Worm (Caenorhabditis elegans) whole organism, L4 larva: ENCODE data around the gene C01B9.1.

Experiments used
- ces-1 ChIP-seq: fragments of 150-350 bp; sonication (generic microtip); optimal IDR thresholded peaks from 4 replicates; lab custom pipeline; 2014; ENCODE audit warnings: missing biosample characterization, missing genetic modification reagents, missing genetic modification characterization
- daf-8 ChIP-seq: fragments of 200-800 bp; sonication (Bioruptor generic); IDR thresholded peaks from 2 replicates; pipeline ENCODE4 v1.3.6; 2022; ENCODE audit warnings: missing genetic modification characterization, missing compliant biosample characterization
- dve-1 ChIP-seq: sonication (generic microtip); optimal IDR thresholded peaks from 2 replicates; lab custom pipeline; 2017; ENCODE audit warnings: antibody characterized with exemption, mild to moderate bottlenecking, missing genetic modification characterization, missing compliant biosample characterization; ENCODE audit not compliant: insufficient read depth
- madf-9 ChIP-seq: fragments of 200-800 bp; sonication (Bioruptor generic); conservative IDR thresholded peaks from 2 replicates; pipeline ENCODE4 v1.3.6; 2022; ENCODE audit warnings: missing genetic modification reagents, missing genetic modification characterization, missing compliant biosample characterization
- nhr-77 ChIP-seq: fragments of 150-350 bp; optimal IDR thresholded peaks from 2 replicates; lab custom pipeline; 2014; ENCODE audit warnings: missing biosample characterization, missing genetic modification characterization
- pha-4 ChIP-seq, 2 experiments: fragments of 150-350 bp in 1 of 2; fragments of 200-800 bp in 1 of 2; sonication (Bioruptor generic) in 1 of 2; IDR thresholded peaks in 1 of 2; optimal IDR thresholded peaks in 1 of 2; 2 replicates each; pipeline versions ENCODE4 v1.3.6 to Lab custom; 2014 to 2022; ENCODE audit warnings: missing genetic modification characterization in 2 of 2, missing genetic modification reagents in 2 of 2, missing biosample characterization in 1 of 2, missing compliant biosample characterization in 1 of 2
- snpc-4 ChIP-seq: fragments of 150-350 bp; optimal IDR thresholded peaks from 2 replicates; lab custom pipeline; 2014; ENCODE audit warnings: missing biosample characterization, missing genetic modification characterization
- unc-130 ChIP-seq: sonication (generic microtip); optimal IDR thresholded peaks from 2 replicates; lab custom pipeline; 2016; ENCODE audit warnings: missing genetic modification reagents, missing genetic modification characterization, missing compliant biosample characterization
- zag-1 ChIP-seq: fragments of 150-350 bp; optimal IDR thresholded peaks from 2 replicates; lab custom pipeline; 2014; ENCODE audit warnings: missing biosample characterization, missing genetic modification characterization
- ztf-11 ChIP-seq: fragments of 150-350 bp; optimal IDR thresholded peaks from 2 replicates; lab custom pipeline; 2014; ENCODE audit warnings: missing biosample characterization, missing genetic modification characterization

DNA sequence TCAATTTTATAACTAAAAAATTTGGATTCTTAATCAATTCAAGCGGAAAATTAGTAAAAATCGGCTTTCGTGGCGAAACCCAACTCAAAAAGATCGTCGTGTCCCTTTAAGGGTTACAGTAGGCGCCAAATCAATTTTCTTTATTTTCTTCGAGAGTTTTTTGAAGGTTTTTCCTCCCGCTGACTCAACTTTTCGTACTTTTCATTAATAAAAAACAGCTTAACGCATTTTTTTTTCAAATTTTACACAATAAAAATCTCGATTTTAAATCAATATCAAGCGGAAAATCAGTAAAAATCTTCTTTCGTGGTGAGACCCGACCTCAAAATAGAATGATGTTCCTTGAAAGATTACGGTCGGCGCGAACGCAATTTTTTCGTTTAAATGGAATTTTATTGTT is 39.2 kb upstream of the C01B9.1 start:
- TF ChIP-seq ztf-11, result no peak
- no peak for TF ChIP-seq ces-1 (GFP tag; lab: Kevin White, UChicago)
- no peak for TF ChIP-seq daf-8 (GFP tag; lab: Robert Waterston, UW)
- TF ChIP-seq dve-1, result no peak
- no peak for TF ChIP-seq zag-1
- no peak for TF ChIP-seq unc-130 (GFP tag; lab: Kevin White, UChicago)
- no peak for TF ChIP-seq nhr-77 (tag; lab: Kevin White, UChicago)
- TF ChIP-seq madf-9 (GFP tag; lab: Robert Waterston, UW), result no peak
- TF ChIP-seq pha-4 (GFP tag; IDR thresholded peaks at IDR 0.05; lab: Robert Waterston, UW), result no peak
- no peak for TF ChIP-seq pha-4 (tag; optimal IDR thresholded peaks at IDR 0.05; lab: Kevin White, UChicago)
- no peak for TF ChIP-seq snpc-4
